Worm (Caenorhabditis elegans): Measurements from ENCODE around the gene cnc-2.

cnc-2 gene

DNA sequence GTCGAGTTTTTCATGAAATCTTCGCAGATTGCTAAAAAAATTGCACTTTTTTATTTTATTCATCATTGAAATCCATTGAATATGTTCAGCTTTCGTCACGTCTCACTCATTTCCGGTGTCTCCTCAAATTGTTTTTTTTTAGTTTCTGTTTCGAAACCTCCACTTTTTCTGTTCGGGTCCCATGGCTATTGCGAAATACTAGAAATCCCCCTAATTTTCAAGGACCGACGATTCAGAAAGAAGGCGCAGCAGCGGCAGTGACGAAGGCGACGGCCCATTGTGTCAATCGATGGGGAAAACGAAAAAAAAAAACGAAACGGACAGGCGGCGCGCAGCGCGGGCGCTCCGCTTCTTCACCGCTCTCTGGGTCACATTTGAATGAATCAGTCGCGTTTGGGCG is 22.0 kb upstream of the cnc-2 start:
- no peak for TF ChIP-seq tbx-2 (tag; optimal IDR thresholded peaks at IDR 0.05)
- TF ChIP-seq skn-1 (tag; optimal IDR thresholded peaks at IDR 0.05) = peak; percentile 10
- no peak for TF ChIP-seq rnt-1 (tag; optimal IDR thresholded peaks at IDR 0.05)
- TF ChIP-seq zip-4 (GFP tag; optimal IDR thresholded peaks at IDR 0.05) = peak; percentile 58

DNA sequence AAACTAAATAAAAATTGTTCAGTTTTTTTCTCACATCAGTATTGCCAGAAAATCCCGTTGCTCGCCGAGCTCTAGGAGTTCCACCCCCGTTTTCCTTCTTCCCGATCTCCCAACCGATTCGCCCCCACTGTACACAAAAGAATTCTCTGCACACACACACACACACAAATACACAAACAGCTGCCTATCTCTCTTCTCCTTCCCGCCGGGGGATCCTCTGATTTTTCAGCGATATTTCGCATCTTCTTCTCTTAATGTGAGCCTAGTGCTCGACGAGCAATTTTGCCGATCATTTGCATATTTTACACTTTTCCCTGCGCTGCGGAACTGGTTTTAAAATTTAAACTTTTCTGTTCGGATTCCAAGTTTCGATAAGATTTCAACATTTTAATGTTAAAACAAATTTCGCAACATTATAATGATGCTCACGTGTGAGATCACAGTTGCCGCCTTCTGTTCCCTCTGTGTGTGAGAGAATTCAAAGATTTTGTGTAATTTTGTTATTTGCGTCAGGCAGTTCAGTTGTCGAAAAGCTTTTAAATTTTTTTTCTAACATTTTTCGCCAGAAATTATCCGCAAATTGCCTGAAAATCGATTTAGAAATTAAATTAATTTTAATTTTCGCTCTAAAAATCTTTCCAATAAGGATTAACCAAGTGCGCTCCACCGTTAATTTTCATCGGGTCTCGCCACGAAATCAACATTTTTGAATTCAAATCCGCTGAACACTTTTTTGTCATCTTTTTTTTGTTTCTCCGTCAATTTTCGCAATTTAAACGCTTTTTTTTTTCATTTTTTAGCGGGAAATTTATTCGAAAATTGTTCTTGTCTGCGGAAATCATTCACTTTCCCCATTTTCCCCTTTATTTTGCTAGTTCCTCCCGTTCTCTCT is 21.3 kb upstream of the cnc-2 start:
- TF ChIP-seq ztf-11 (tag; optimal IDR thresholded peaks at IDR 0.05) = peak in 1 of 2 experiments; percentile 20
- peak; percentile 69 for TF ChIP-seq dsc-1 (tag; optimal IDR thresholded peaks at IDR 0.05)
- peak; percentile 86 for TF ChIP-seq lin-15B (tag; optimal IDR thresholded peaks at IDR 0.05)
- TF ChIP-seq lin-39 (tag; optimal IDR thresholded peaks at IDR 0.05) = peak; percentile 12
- TF ChIP-seq ces-1 (GFP tag; optimal IDR thresholded peaks at IDR 0.05) = no peak
- TF ChIP-seq fos-1 (tag; optimal IDR thresholded peaks at IDR 0.05) = no peak
- TF ChIP-seq xbp-1 (tag; optimal IDR thresholded peaks at IDR 0.05) = peak; percentile 60
- TF ChIP-seq F16B12.6 (tag; optimal IDR thresholded peaks at IDR 0.05) = peak; percentile 25
- peak; percentile 57 for TF ChIP-seq unc-86 (tag; optimal IDR thresholded peaks at IDR 0.05)
- TF ChIP-seq fkh-10 (GFP tag; optimal IDR thresholded peaks at IDR 0.05) = peak; percentile 31
- no peak for TF ChIP-seq alr-1 (tag; optimal IDR thresholded peaks at IDR 0.05; ENCODE audit: borderline replicate concordance)
- TF ChIP-seq aly-2 (tag; optimal IDR thresholded peaks at IDR 0.05) = peak; percentile 50
- TF ChIP-seq rnt-1 (tag; optimal IDR thresholded peaks at IDR 0.05) = peak; percentile 41
- no peak for TF ChIP-seq unc-62 (GFP tag; optimal IDR thresholded peaks at IDR 0.05)
- peak; percentile 79 for TF ChIP-seq snu-23 (GFP tag; optimal IDR thresholded peaks at IDR 0.05)
- TF ChIP-seq lin-35 (GFP tag; optimal IDR thresholded peaks at IDR 0.05) = peak; percentile 94 to 95
- peak; percentile 83 for TF ChIP-seq nhr-85 (tag)
- TF ChIP-seq isw-1 (GFP tag; IDR thresholded peaks at IDR 0.05) = peak; percentile 64
- TF ChIP-seq tbx-2 (tag; optimal IDR thresholded peaks at IDR 0.05) = peak; percentile 69
- TF ChIP-seq ceh-90 (tag; optimal IDR thresholded peaks at IDR 0.05) = no peak
- TF ChIP-seq nhr-47 (tag; optimal IDR thresholded peaks at IDR 0.05) = peak; percentile 83
- TF ChIP-seq blmp-1 (tag; optimal IDR thresholded peaks at IDR 0.05) = peak; percentile 61
- TF ChIP-seq efl-1 (optimal IDR thresholded peaks at IDR 0.05) = peak; percentile 81 to 92
- peak; percentile 90 to 99 for TF ChIP-seq efl-1 (GFP tag; optimal IDR thresholded peaks at IDR 0.05 in 1 of 2)
- TF ChIP-seq efl-3 (GFP tag; optimal IDR thresholded peaks at IDR 0.05) = no peak
- peak; percentile 22 for TF ChIP-seq zag-1 (tag; optimal IDR thresholded peaks at IDR 0.05)
- peak; percentile 50 for TF ChIP-seq unc-30 (tag; optimal IDR thresholded peaks at IDR 0.05)
- TF ChIP-seq nhr-20 (tag; optimal IDR thresholded peaks at IDR 0.05) = peak; percentile 76
- TF ChIP-seq nhr-11 (tag; optimal IDR thresholded peaks at IDR 0.05) = no peak
- TF ChIP-seq ceh-88 (GFP tag; IDR thresholded peaks at IDR 0.05) = peak; percentile 43; the same call in 1 of the 2 replicates
- TF ChIP-seq nhr-90 (tag; optimal IDR thresholded peaks at IDR 0.05; ENCODE audit: poor library complexity) = peak; percentile 42
- TF ChIP-seq elt-3 (tag; optimal IDR thresholded peaks at IDR 0.05) = peak in 2 of 6 experiments; percentile 41 to 53
- no peak for TF ChIP-seq snpc-4 (tag; optimal IDR thresholded peaks at IDR 0.05)
- TF ChIP-seq hlh-17 (GFP tag; optimal IDR thresholded peaks at IDR 0.05; ENCODE audit: borderline replicate concordance) = no peak
- TF ChIP-seq mep-1 (tag; optimal IDR thresholded peaks at IDR 0.05) = peak; percentile 86
- TF ChIP-seq nhr-19 (GFP tag; conservative IDR thresholded peaks at IDR 0.05) = peak; percentile 60
- peak; percentile 21 for TF ChIP-seq zip-4 (GFP tag; optimal IDR thresholded peaks at IDR 0.05)
- TF ChIP-seq swsn-7 (tag; optimal IDR thresholded peaks at IDR 0.05) = peak; percentile 71
- peak; percentile 82 for TF ChIP-seq fkh-8 (tag; optimal IDR thresholded peaks at IDR 0.05)
- TF ChIP-seq nhr-237 (tag; optimal IDR thresholded peaks at IDR 0.05) = no peak
- TF ChIP-seq nhr-71 (tag; optimal IDR thresholded peaks at IDR 0.05) = peak; percentile 80
- peak; percentile 51 for TF ChIP-seq hpl-2 (GFP tag; optimal IDR thresholded peaks at IDR 0.05)
- no peak for TF ChIP-seq tlp-1 (tag; optimal IDR thresholded peaks at IDR 0.05)
- TF ChIP-seq pax-3 (tag; optimal IDR thresholded peaks at IDR 0.05) = no peak
- peak; percentile 72 for TF ChIP-seq C16A3.4 (tag; optimal IDR thresholded peaks at IDR 0.05)
- peak in 1 of 2 experiments; percentile 36 for TF ChIP-seq mdl-1 (tag; optimal IDR thresholded peaks at IDR 0.05)
- TF ChIP-seq ceh-8 (GFP tag; optimal IDR thresholded peaks at IDR 0.05) = peak; percentile 18
- TF ChIP-seq nhr-12 (tag; optimal IDR thresholded peaks at IDR 0.05) = no peak

All from whole organism, L1 larva.